Worm (Caenorhabditis elegans) whole organism, young adult: Measurements from ENCODE around the gene C28D4.5.

ENCODE experiments used
- B0035.1 ChIP-seq: sonication (generic microtip); optimal IDR thresholded peaks from 2 replicates; lab custom pipeline; 2016; ENCODE audit warnings: missing genetic modification characterization, mild to moderate bottlenecking, missing compliant biosample characterization, missing genotype, missing genetic modification reagents
- B0261.1 ChIP-seq: sonication (generic microtip); optimal IDR thresholded peaks from 2 replicates; lab custom pipeline; 2016; ENCODE audit warnings: mild to moderate bottlenecking, missing genetic modification characterization, moderate library complexity, missing compliant biosample characterization
- B0336.3 ChIP-seq: fragments of 200-800 bp; sonication (Bioruptor generic); IDR thresholded peaks from 2 replicates; pipeline ENCODE4 v1.3.6; 2022; ENCODE audit warnings: missing genetic modification characterization, missing compliant biosample characterization
- C17E4.6 ChIP-seq: fragments of 200-800 bp; sonication (Bioruptor generic); IDR thresholded peaks from 2 replicates; pipeline ENCODE4 v1.3.6; 2022; ENCODE audit warnings: missing genetic modification reagents, missing genetic modification characterization, missing compliant biosample characterization
- F37B4.10 ChIP-seq: fragments of 200-800 bp; sonication (Bioruptor generic); IDR thresholded peaks from 2 replicates; pipeline ENCODE4 v1.3.6; 2022; ENCODE audit warnings: missing genetic modification characterization, missing compliant biosample characterization
- K12H6.12 ChIP-seq: fragments of 200-800 bp; sonication (Bioruptor generic); optimal IDR thresholded peaks from 2 replicates; lab custom pipeline; 2018; ENCODE audit warnings: mild to moderate bottlenecking, missing genetic modification characterization, missing compliant biosample characterization
- Y53F4B.3 ChIP-seq: fragments of 200-800 bp; sonication (Bioruptor generic); IDR thresholded peaks from 2 replicates; pipeline ENCODE4 v1.3.6; 2022; ENCODE audit warnings: missing genetic modification reagents, missing genetic modification characterization, missing compliant biosample characterization
- Y56A3A.18 ChIP-seq: fragments of 200-800 bp; sonication (Bioruptor generic); IDR thresholded peaks from 2 replicates; pipeline ENCODE4 v1.3.6; 2022; ENCODE audit warnings: missing genetic modification reagents, missing genetic modification characterization, missing compliant biosample characterization
- ama-1 ChIP-seq, 3 experiments: fragments of 150-350 bp in 1 of 3; sonication (generic microtip) in 2 of 3; optimal IDR thresholded peaks; 2 replicates each; lab custom pipeline; 2014 to 2018; ENCODE audit warnings: missing biosample characterization in 2 of 3, missing genetic modification characterization in 2 of 3, missing genetic modification reagents in 2 of 3
- athp-1 ChIP-seq: sonication (generic microtip); optimal IDR thresholded peaks from 2 replicates; lab custom pipeline; 2017; ENCODE audit warnings: mild to moderate bottlenecking, missing genetic modification characterization, missing compliant biosample characterization
- attf-3 ChIP-seq: fragments of 200-800 bp; sonication (Bioruptor generic); conservative IDR thresholded peaks from 2 replicates; pipeline ENCODE4 v1.3.6; 2022; ENCODE audit warnings: missing genetic modification reagents, missing genetic modification characterization, missing compliant biosample characterization
- bed-2 ChIP-seq: fragments of 200-800 bp; sonication (Bioruptor generic); IDR thresholded peaks from 2 replicates; pipeline ENCODE4 v1.3.6; 2022; ENCODE audit warnings: missing genetic modification reagents, missing genetic modification characterization, missing compliant biosample characterization
- ceh-100 ChIP-seq: fragments of 200-800 bp; sonication (Bioruptor generic); IDR thresholded peaks from 2 replicates; pipeline ENCODE4 v1.3.6; 2022; ENCODE audit warnings: missing genetic modification reagents, missing genetic modification characterization, missing compliant biosample characterization
- ceh-40 ChIP-seq: fragments of 200-800 bp; sonication (Bioruptor generic); IDR thresholded peaks from 2 replicates; pipeline ENCODE4 v1.3.6; 2022; ENCODE audit warnings: missing genetic modification characterization, missing compliant biosample characterization
- ceh-58 ChIP-seq: fragments of 200-800 bp; sonication (Bioruptor generic); IDR thresholded peaks from 2 replicates; pipeline ENCODE4 v1.3.6; 2022; ENCODE audit warnings: missing genetic modification characterization, missing compliant biosample characterization
- dpff-1 ChIP-seq: sonication (generic microtip); optimal IDR thresholded peaks from 2 replicates; lab custom pipeline; 2017; ENCODE audit warnings: mild to moderate bottlenecking, missing genetic modification characterization, missing compliant biosample characterization
- dpl-1 ChIP-seq: fragments of 150-350 bp; optimal IDR thresholded peaks from 2 replicates; lab custom pipeline; 2014; ENCODE audit warnings: missing biosample characterization, missing genetic modification reagents, missing genetic modification characterization
- efl-1 ChIP-seq: fragments of 150-350 bp; optimal IDR thresholded peaks from 2 replicates; lab custom pipeline; 2014; ENCODE audit warnings: missing biosample characterization, missing genetic modification reagents, missing genetic modification characterization
- egrh-3 ChIP-seq: fragments of 200-800 bp; sonication (Bioruptor generic); IDR thresholded peaks from 2 replicates; pipeline ENCODE4 v1.3.6; 2022; ENCODE audit warnings: missing genetic modification reagents, missing genetic modification characterization, missing compliant biosample characterization
- ekl-4 ChIP-seq: fragments of 200-800 bp; sonication (Bioruptor generic); IDR thresholded peaks from 2 replicates; pipeline ENCODE4 v1.3.6; 2022; ENCODE audit warnings: missing genetic modification reagents, missing genetic modification characterization, missing compliant biosample characterization
- gei-17 ChIP-seq: fragments of 200-800 bp; sonication (Bioruptor generic); optimal IDR thresholded peaks from 2 replicates; lab custom pipeline; 2018; ENCODE audit warnings: mild to moderate bottlenecking, missing genetic modification characterization, missing compliant biosample characterization
- hmg-1.2 ChIP-seq: fragments of 200-800 bp; sonication (Bioruptor generic); IDR thresholded peaks from 2 replicates; pipeline ENCODE4 v1.3.6; 2022; ENCODE audit warnings: missing genetic modification reagents, missing genetic modification characterization, missing compliant biosample characterization
- hmg-20 ChIP-seq: fragments of 200-800 bp; sonication (Bioruptor generic); IDR thresholded peaks from 2 replicates; pipeline ENCODE4 v1.3.6; 2022; ENCODE audit warnings: missing genetic modification reagents, missing genetic modification characterization, missing compliant biosample characterization
- hsf-1 ChIP-seq: fragments of 200-800 bp; sonication (Bioruptor generic); IDR thresholded peaks from 2 replicates; pipeline ENCODE4 v1.3.6; 2022; ENCODE audit warnings: missing genetic modification reagents, missing genetic modification characterization, missing compliant biosample characterization
- lag-1 ChIP-seq: fragments of 200-800 bp; sonication (Bioruptor generic); IDR thresholded peaks from 2 replicates; pipeline ENCODE4 v1.3.6; 2022; ENCODE audit warnings: missing genetic modification reagents, missing genetic modification characterization, missing compliant biosample characterization
- let-526 ChIP-seq: fragments of 200-800 bp; sonication (Bioruptor generic); IDR thresholded peaks from 2 replicates; pipeline ENCODE4 v1.3.6; 2022; ENCODE audit warnings: missing genetic modification reagents, missing genetic modification characterization, missing compliant biosample characterization
- lin-35 ChIP-seq, 3 experiments: fragments of 150-350 bp in 2 of 3; sonication (generic microtip) in 1 of 3; optimal IDR thresholded peaks; 2 replicates each; lab custom pipeline; 2014 to 2018; ENCODE audit warnings: missing biosample characterization in 3 of 3, missing genetic modification characterization in 3 of 3, missing genetic modification reagents in 3 of 3
- lin-54 ChIP-seq: fragments of 200-800 bp; sonication (Bioruptor generic); optimal IDR thresholded peaks from 2 replicates; lab custom pipeline; 2018; ENCODE audit warnings: mild to moderate bottlenecking, missing genetic modification characterization, missing compliant biosample characterization
- lsl-1 ChIP-seq: fragments of 200-800 bp; sonication (Bioruptor generic); optimal IDR thresholded peaks from 2 replicates; lab custom pipeline; 2018; ENCODE audit warnings: mild to moderate bottlenecking, missing genetic modification characterization, moderate library complexity, missing compliant biosample characterization
- madf-3 ChIP-seq: fragments of 200-800 bp; sonication (Bioruptor generic); IDR thresholded peaks from 2 replicates; pipeline ENCODE4 v1.3.6; 2022; ENCODE audit warnings: missing genetic modification reagents, missing genetic modification characterization, missing compliant biosample characterization
- madf-6 ChIP-seq: fragments of 200-800 bp; sonication (Bioruptor generic); IDR thresholded peaks from 2 replicates; pipeline ENCODE4 v1.3.6; 2022; ENCODE audit warnings: missing genetic modification reagents, missing genetic modification characterization, missing compliant biosample characterization
- madf-8 ChIP-seq: fragments of 200-800 bp; sonication (Bioruptor generic); conservative IDR thresholded peaks from 2 replicates; pipeline ENCODE4 v1.3.6; 2022; ENCODE audit warnings: missing genetic modification reagents, missing genetic modification characterization, missing compliant biosample characterization
- mes-4 ChIP-seq: sonication (generic microtip); optimal IDR thresholded peaks from 2 replicates; lab custom pipeline; 2016; ENCODE audit warnings: missing genotype, missing genetic modification characterization, missing compliant biosample characterization
- mxl-1 ChIP-seq: sonication (generic microtip); optimal IDR thresholded peaks from 2 replicates; lab custom pipeline; 2016; ENCODE audit warnings: missing genetic modification characterization, missing compliant biosample characterization
- nfya-1 ChIP-seq: sonication (generic microtip); optimal IDR thresholded peaks from 2 replicates; lab custom pipeline; 2017; ENCODE audit warnings: antibody characterized with exemption, missing compliant biosample characterization, missing genetic modification characterization, borderline replicate concordance; ENCODE audit not compliant: insufficient read depth
- nhr-27 ChIP-seq: fragments of 200-800 bp; sonication (Bioruptor generic); optimal IDR thresholded peaks from 2 replicates; lab custom pipeline; 2018; ENCODE audit warnings: mild to moderate bottlenecking, missing genetic modification characterization, moderate library complexity, missing compliant biosample characterization
- nhr-90 ChIP-seq: sonication (generic microtip); optimal IDR thresholded peaks from 2 replicates; lab custom pipeline; 2016; ENCODE audit warnings: missing genotype, mild to moderate bottlenecking, missing genetic modification characterization, missing compliant biosample characterization
- rcor-1 ChIP-seq: fragments of 200-800 bp; sonication (Bioruptor generic); IDR thresholded peaks from 2 replicates; pipeline ENCODE4 v1.3.6; 2022; ENCODE audit warnings: missing genetic modification reagents, missing genetic modification characterization, missing compliant biosample characterization
- snpc-3.4 ChIP-seq: sonication (generic microtip); optimal IDR thresholded peaks from 2 replicates; lab custom pipeline; 2017; ENCODE audit warnings: missing genetic modification characterization, mild to moderate bottlenecking, missing compliant biosample characterization, antibody characterized with exemption, moderate library complexity, missing genotype, missing genetic modification reagents
- sptf-2 ChIP-seq: fragments of 200-800 bp; sonication (Bioruptor generic); optimal IDR thresholded peaks from 2 replicates; lab custom pipeline; 2018; ENCODE audit warnings: mild to moderate bottlenecking, missing genetic modification characterization, missing compliant biosample characterization
- tbx-9 ChIP-seq: sonication (generic microtip); optimal IDR thresholded peaks from 2 replicates; lab custom pipeline; 2016; ENCODE audit warnings: borderline replicate concordance, missing genetic modification characterization, inconsistent platforms, missing compliant biosample characterization
- tlf-1 ChIP-seq: fragments of 200-800 bp; sonication (Bioruptor generic); optimal IDR thresholded peaks from 2 replicates; lab custom pipeline; 2018; ENCODE audit warnings: mild to moderate bottlenecking, missing genetic modification characterization, missing compliant biosample characterization
- unc-130 ChIP-seq: sonication (generic microtip); optimal IDR thresholded peaks from 2 replicates; lab custom pipeline; 2016; ENCODE audit warnings: missing genetic modification reagents, missing genetic modification characterization, missing compliant biosample characterization
- xnd-1 ChIP-seq: sonication (generic microtip); optimal IDR thresholded peaks from 2 replicates; lab custom pipeline; 2016; ENCODE audit warnings: missing genotype, missing genetic modification reagents, missing genetic modification characterization, missing compliant biosample characterization
- ztf-26 ChIP-seq: sonication (generic microtip); optimal IDR thresholded peaks from 2 replicates; lab custom pipeline; 2017; ENCODE audit warnings: missing genetic modification characterization, missing compliant biosample characterization
- ztf-28 ChIP-seq: fragments of 200-800 bp; sonication (Bioruptor generic); IDR thresholded peaks from 2 replicates; pipeline ENCODE4 v1.3.6; 2022; ENCODE audit warnings: missing genetic modification reagents, missing genetic modification characterization, missing compliant biosample characterization
- ztf-6 ChIP-seq: fragments of 200-800 bp; sonication (Bioruptor generic); IDR thresholded peaks from 2 replicates; pipeline ENCODE4 v1.3.6; 2022; ENCODE audit warnings: missing genetic modification reagents, missing genetic modification characterization, missing compliant biosample characterization

C28D4.5 gene

DNA sequence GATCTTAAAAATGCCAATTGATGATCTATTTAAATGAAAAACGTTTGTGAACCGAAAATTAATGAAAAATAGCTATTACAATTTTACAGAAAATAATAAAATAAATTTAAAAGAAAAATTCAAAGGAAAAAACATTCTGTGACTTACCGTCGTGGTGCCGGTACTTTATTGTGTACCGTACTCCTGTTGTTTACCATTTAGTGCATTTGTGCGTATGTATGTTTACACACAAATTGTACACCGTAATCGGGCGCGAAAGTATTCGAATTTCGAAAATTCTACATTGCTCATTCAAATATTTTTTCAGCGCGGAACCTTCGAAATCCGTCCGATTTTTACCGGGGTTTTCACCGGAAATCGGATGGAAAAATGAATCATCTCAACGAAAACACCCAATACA, 31.4 kb upstream of the C28D4.5 start, which contains the start of gene T13F2.6 (continued):
- peak; percentile 100 for TF ChIP-seq lsl-1
- peak; percentile 64; the same call in 1 of the 2 replicates for TF ChIP-seq hmg-1.2 (GFP tag; lab: Robert Waterston, UW)
- TF ChIP-seq ztf-6 (GFP tag; lab: Robert Waterston, UW), result no peak
- peak; percentile 86 for TF ChIP-seq madf-3 (GFP tag; lab: Robert Waterston, UW)
- TF ChIP-seq ekl-4 (GFP tag; lab: Robert Waterston, UW), result peak; percentile 86
- TF ChIP-seq Y53F4B.3 (GFP tag; lab: Robert Waterston, UW), result peak; percentile 82
- no peak for TF ChIP-seq ztf-26
- no peak for TF ChIP-seq ztf-28 (GFP tag; lab: Robert Waterston, UW)
- TF ChIP-seq dpff-1 (tag; lab: Kevin White, UChicago), result no peak
- peak; percentile 56 for TF ChIP-seq ceh-100 (GFP tag; lab: Robert Waterston, UW)
- TF ChIP-seq snpc-3.4 (tag; lab: Kevin White, UChicago), result peak; percentile 80
- peak; percentile 93 for TF ChIP-seq lin-54 (GFP tag; lab: Kevin White, UChicago)
- TF ChIP-seq mes-4 (tag; lab: Kevin White, UChicago), result no peak
- no peak for TF ChIP-seq mxl-1 (tag; lab: Kevin White, UChicago)
- TF ChIP-seq nfya-1 (tag; lab: Kevin White, UChicago), result no peak
- TF ChIP-seq athp-1 (tag; lab: Kevin White, UChicago), result peak; percentile 65
- TF ChIP-seq hsf-1 (GFP tag; lab: Robert Waterston, UW), result peak; percentile 76
- TF ChIP-seq rcor-1 (GFP tag; lab: Robert Waterston, UW), result peak; percentile 88
- TF ChIP-seq nhr-27, result no peak
- no peak for TF ChIP-seq sptf-2 (GFP tag; lab: Kevin White, UChicago)
- TF ChIP-seq xnd-1 (tag; lab: Kevin White, UChicago), result peak; percentile 76
- peak; percentile 60; the same call in 1 of the 2 replicates for TF ChIP-seq B0336.3 (GFP tag; lab: Robert Waterston, UW)
- TF ChIP-seq madf-6 (GFP tag; lab: Robert Waterston, UW), result peak; percentile 97
- no peak for TF ChIP-seq tbx-9 (tag; lab: Kevin White, UChicago)
- TF ChIP-seq dpl-1 (GFP tag; lab: Kevin White, UChicago), result peak; percentile 79
- TF ChIP-seq C17E4.6 (GFP tag; lab: Robert Waterston, UW), result peak; percentile 15; the same call in 1 of the 2 replicates
- TF ChIP-seq bed-2 (GFP tag; lab: Robert Waterston, UW), result no peak
- no peak for TF ChIP-seq ceh-58 (GFP tag; lab: Robert Waterston, UW)
- no peak for TF ChIP-seq egrh-3 (GFP tag; lab: Robert Waterston, UW)
- TF ChIP-seq madf-8 (GFP tag; lab: Robert Waterston, UW), result no peak; the same call in 1 of the 2 replicates
- no peak for TF ChIP-seq let-526 (GFP tag; lab: Robert Waterston, UW)
- TF ChIP-seq ama-1 (optimal IDR thresholded peaks at IDR 0.05; lab: Kevin White, UChicago), result no peak
- no peak for TF ChIP-seq ama-1 (GFP tag; optimal IDR thresholded peaks at IDR 0.05; lab: Kevin White, UChicago)
- TF ChIP-seq attf-3 (GFP tag; lab: Robert Waterston, UW), result peak; percentile 65
- TF ChIP-seq unc-130 (GFP tag; lab: Kevin White, UChicago), result peak; percentile 73
- TF ChIP-seq gei-17 (GFP tag; lab: Kevin White, UChicago), result no peak

DNA sequence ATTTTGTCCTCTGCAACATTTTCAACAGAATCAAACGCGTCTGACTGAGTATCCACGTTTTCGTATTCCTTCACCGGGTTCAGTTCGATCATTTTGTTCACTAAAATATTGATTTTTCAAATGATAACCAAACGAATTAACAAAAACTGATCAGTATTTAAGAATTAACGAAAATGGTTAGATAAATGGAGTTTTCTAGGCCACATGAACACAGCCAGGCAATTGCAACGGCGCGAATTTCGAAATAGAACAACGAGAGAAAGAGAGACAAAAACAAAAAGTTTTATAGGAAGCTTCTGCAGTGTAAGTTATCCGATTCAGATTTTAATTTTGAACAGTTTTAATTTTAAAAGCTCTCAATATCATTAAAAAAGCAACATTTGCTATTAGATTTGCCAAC, 30.9 kb upstream of the C28D4.5 start, which contains the start of gene sna-2:
sna-2 (minus strand) TSS at position 100 of the 400 bp plus-strand sequence.
- TF ChIP-seq B0336.3 (GFP tag; lab: Robert Waterston, UW), result no peak
- TF ChIP-seq ceh-40, result no peak
- no peak for TF ChIP-seq K12H6.12
- TF ChIP-seq lag-1 (GFP tag; lab: Robert Waterston, UW), result no peak
- no peak for TF ChIP-seq F37B4.10
- no peak for TF ChIP-seq tlf-1 (GFP tag; lab: Kevin White, UChicago)
- TF ChIP-seq hmg-20 (GFP tag; lab: Robert Waterston, UW), result no peak
- TF ChIP-seq ceh-58 (GFP tag; lab: Robert Waterston, UW), result no peak
- no peak for TF ChIP-seq B0035.1 (tag; lab: Kevin White, UChicago)
- no peak for TF ChIP-seq nhr-90 (tag; lab: Kevin White, UChicago)
- TF ChIP-seq sptf-2 (GFP tag; lab: Kevin White, UChicago), result no peak
- no peak for TF ChIP-seq Y56A3A.18
- no peak for TF ChIP-seq B0261.1 (tag; lab: Kevin White, UChicago)
- TF ChIP-seq lin-35 (GFP tag; optimal IDR thresholded peaks at IDR 0.05; lab: Kevin White, UChicago), result peak in 1 of 3 experiments; percentile 83
- TF ChIP-seq nfya-1 (tag; lab: Kevin White, UChicago), result no peak
- TF ChIP-seq lin-54 (GFP tag; lab: Kevin White, UChicago), result peak; percentile 58
- peak; percentile 46 for TF ChIP-seq efl-1 (GFP tag; lab: Kevin White, UChicago)
- no peak for TF ChIP-seq hsf-1 (GFP tag; lab: Robert Waterston, UW)
